Fruit fly (Drosophila melanogaster) whole organism, prepupa: ENCODE data around the gene Alms1b.
A peak's percentile ranks its signal among the peaks of the same experiment; 100 is the strongest.

ENCODE experiments used
- Blimp-1 ChIP-seq: fragments of 200-800 bp; sonication (Bioruptor generic); optimal IDR thresholded peaks from 3 replicates; lab custom pipeline; 2017; ENCODE audit warnings: missing biosample characterization, missing genetic modification characterization, mild to moderate bottlenecking, moderate library complexity, missing genetic modification reagents
- CG10631 ChIP-seq: fragments of 200-800 bp; sonication (Bioruptor generic); optimal IDR thresholded peaks from 2 replicates; lab custom pipeline; 2016; ENCODE audit warnings: missing biosample characterization, missing genetic modification characterization
- CG10669 ChIP-seq: fragments of 200-800 bp; sonication (Bioruptor generic); optimal IDR thresholded peaks from 3 replicates; lab custom pipeline; 2018; ENCODE audit warnings: missing biosample characterization, mild to moderate bottlenecking, missing genetic modification characterization, moderate library complexity
- CG11294 ChIP-seq: fragments of 200-800 bp; sonication (Bioruptor generic); IDR thresholded peaks from 2 replicates; pipeline ENCODE4 v1.3.6; 2022; ENCODE audit warnings: missing biosample characterization, missing genetic modification characterization
- CG11762 ChIP-seq: fragments of 200-800 bp; sonication (Bioruptor generic); optimal IDR thresholded peaks from 3 replicates; lab custom pipeline; 2016; ENCODE audit warnings: missing biosample characterization, missing genetic modification characterization; ENCODE audit not compliant: insufficient read depth
- CG15336 ChIP-seq: fragments of 200-800 bp; sonication (Bioruptor generic); IDR thresholded peaks from 2 replicates; pipeline ENCODE4 v1.3.6; 2022; ENCODE audit warnings: missing biosample characterization, missing genetic modification characterization
- CG1621 ChIP-seq: fragments of 200-800 bp; sonication (Bioruptor generic); optimal IDR thresholded peaks from 3 replicates; lab custom pipeline; 2018; ENCODE audit warnings: missing biosample characterization, mild to moderate bottlenecking, missing genetic modification characterization
- CG16779 ChIP-seq: fragments of 200-800 bp; sonication (Bioruptor generic); optimal IDR thresholded peaks from 3 replicates; lab custom pipeline; 2017; ENCODE audit warnings: missing biosample characterization, mild to moderate bottlenecking, missing genetic modification characterization
- CG32006 ChIP-seq: fragments of 200-800 bp; sonication (Bioruptor generic); optimal IDR thresholded peaks from 3 replicates; lab custom pipeline; 2017; ENCODE audit warnings: missing biosample characterization, mild to moderate bottlenecking, missing genetic modification characterization
- CG34406 ChIP-seq: fragments of 200-800 bp; sonication (Bioruptor generic); optimal IDR thresholded peaks from 3 replicates; lab custom pipeline; 2016; ENCODE audit warnings: missing biosample characterization, missing genetic modification characterization
- CG3919 ChIP-seq: fragments of 200-800 bp; sonication (Bioruptor generic); optimal IDR thresholded peaks from 3 replicates; lab custom pipeline; 2016; ENCODE audit warnings: missing biosample characterization, missing genetic modification characterization
- CG6163 ChIP-seq: fragments of 200-800 bp; sonication (Bioruptor generic); IDR thresholded peaks from 3 replicates; pipeline ENCODE4 v1.3.6; 2022; ENCODE audit warnings: missing biosample characterization, missing genetic modification characterization
- CG7368 ChIP-seq: fragments of 200-800 bp; sonication (Bioruptor generic); optimal IDR thresholded peaks from 3 replicates; lab custom pipeline; 2016; ENCODE audit warnings: missing biosample characterization, missing genetic modification characterization
- CG8119 ChIP-seq: fragments of 200-800 bp; sonication (Bioruptor generic); IDR thresholded peaks from 3 replicates; pipeline ENCODE4 v1.3.6; 2022; ENCODE audit warnings: missing biosample characterization, missing genetic modification characterization
- CG8319 ChIP-seq: fragments of 200-800 bp; sonication (Bioruptor generic); optimal IDR thresholded peaks from 3 replicates; lab custom pipeline; 2016; ENCODE audit warnings: missing biosample characterization, missing genetic modification characterization
- CG8632 ChIP-seq: fragments of 200-800 bp; sonication (Bioruptor generic); optimal IDR thresholded peaks from 3 replicates; lab custom pipeline; 2016; ENCODE audit warnings: missing biosample characterization, missing genetic modification characterization
- Eip75B ChIP-seq: fragments of 200-800 bp; sonication (Bioruptor generic); optimal IDR thresholded peaks from 3 replicates; lab custom pipeline; 2016; ENCODE audit warnings: missing biosample characterization, missing genetic modification characterization
- Eip78C ChIP-seq: fragments of 200-800 bp; sonication (Bioruptor generic); peaks from one replicate; lab custom pipeline; 2016; ENCODE audit warnings: missing biosample characterization, missing genetic modification characterization
- Ets21C ChIP-seq: fragments of 200-800 bp; sonication (Bioruptor generic); optimal IDR thresholded peaks from 3 replicates; lab custom pipeline; 2016; ENCODE audit warnings: missing biosample characterization, missing genetic modification characterization
- Ets96B ChIP-seq: fragments of 200-800 bp; optimal IDR thresholded peaks from 2 replicates; lab custom pipeline; 2019; ENCODE audit warnings: missing biosample characterization, mild to moderate bottlenecking, missing genetic modification characterization, moderate library complexity
- Gug ChIP-seq: fragments of 200-800 bp; sonication (Bioruptor generic); IDR thresholded peaks from 2 replicates; pipeline ENCODE4 v1.3.6; 2022; ENCODE audit warnings: missing biosample characterization, missing genetic modification characterization
- Hr4 ChIP-seq: fragments of 200-800 bp; sonication (Bioruptor generic); optimal IDR thresholded peaks from 3 replicates; lab custom pipeline; 2016; ENCODE audit warnings: missing biosample characterization, missing genetic modification characterization
- Met ChIP-seq: fragments of 200-800 bp; sonication (Bioruptor generic); optimal IDR thresholded peaks from 3 replicates; lab custom pipeline; 2016; ENCODE audit warnings: missing biosample characterization, missing genetic modification characterization
- OdsH ChIP-seq: fragments of 200-800 bp; sonication (Bioruptor generic); optimal IDR thresholded peaks from 3 replicates; lab custom pipeline; 2016; ENCODE audit warnings: missing biosample characterization, missing genetic modification characterization
- Smox ChIP-seq: fragments of 200-800 bp; sonication (Bioruptor generic); optimal IDR thresholded peaks from 3 replicates; lab custom pipeline; 2016; ENCODE audit warnings: missing biosample characterization, missing genetic modification characterization
- Sox102F ChIP-seq: fragments of 200-800 bp; sonication (Bioruptor generic); optimal IDR thresholded peaks from 2 replicates; lab custom pipeline; 2016; ENCODE audit warnings: missing biosample characterization, mild to moderate bottlenecking, missing genetic modification characterization
- Sox14 ChIP-seq: fragments of 200-800 bp; sonication (Bioruptor generic); optimal IDR thresholded peaks from 3 replicates; lab custom pipeline; 2016; ENCODE audit warnings: missing biosample characterization, missing genetic modification characterization
- Sox15 ChIP-seq: fragments of 200-800 bp; sonication (Bioruptor generic); optimal IDR thresholded peaks from 3 replicates; lab custom pipeline; 2016; ENCODE audit warnings: missing biosample characterization, missing genetic modification characterization
- achi ChIP-seq: fragments of 200-800 bp; sonication (Bioruptor generic); optimal IDR thresholded peaks from 3 replicates; lab custom pipeline; 2016; ENCODE audit warnings: missing biosample characterization, missing genetic modification characterization
- cyc ChIP-seq: fragments of 200-800 bp; sonication (Bioruptor generic); optimal IDR thresholded peaks from 3 replicates; lab custom pipeline; 2016; ENCODE audit warnings: missing biosample characterization, missing genetic modification characterization
- dac ChIP-seq: fragments of 200-800 bp; sonication (Bioruptor generic); optimal IDR thresholded peaks from 2 replicates; lab custom pipeline; 2017; ENCODE audit warnings: missing biosample characterization, mild to moderate bottlenecking, missing genetic modification characterization
- dsx ChIP-seq: fragments of 200-800 bp; optimal IDR thresholded peaks from 3 replicates; lab custom pipeline; 2019; ENCODE audit warnings: missing biosample characterization, mild to moderate bottlenecking, missing genetic modification characterization, moderate library complexity; ENCODE audit not compliant: poor library complexity, severe bottlenecking
- eg ChIP-seq: fragments of 200-800 bp; sonication (Bioruptor generic); IDR thresholded peaks from 3 replicates; pipeline ENCODE4 v1.3.6; 2022; ENCODE audit warnings: missing biosample characterization, missing genetic modification characterization
- esn ChIP-seq: fragments of 200-800 bp; sonication (Bioruptor generic); optimal IDR thresholded peaks from 2 replicates; lab custom pipeline; 2016; ENCODE audit warnings: missing biosample characterization, mild to moderate bottlenecking, missing genetic modification characterization, moderate library complexity
- fd59A ChIP-seq: fragments of 200-800 bp; sonication (Bioruptor generic); optimal IDR thresholded peaks from 2 replicates; lab custom pipeline; 2017; ENCODE audit warnings: missing biosample characterization, mild to moderate bottlenecking, missing genetic modification characterization, missing genetic modification reagents
- fkh ChIP-seq: fragments of 200-800 bp; sonication (Bioruptor generic); optimal IDR thresholded peaks from 3 replicates; lab custom pipeline; 2017; ENCODE audit warnings: missing biosample characterization, mild to moderate bottlenecking, missing genetic modification characterization, moderate library complexity
- net ChIP-seq: fragments of 200-800 bp; sonication (Bioruptor generic); optimal IDR thresholded peaks from 3 replicates; lab custom pipeline; 2016; ENCODE audit warnings: missing biosample characterization, missing genetic modification characterization
- salr ChIP-seq, 2 experiments: fragments of 200-800 bp; sonication (Bioruptor generic); optimal IDR thresholded peaks; 3 replicates each; lab custom pipeline; 2016 to 2018; ENCODE audit warnings: missing biosample characterization in 2 of 2, missing genetic modification characterization in 2 of 2, mild to moderate bottlenecking in 1 of 2
- spab ChIP-seq: fragments of 200-800 bp; sonication (Bioruptor generic); optimal IDR thresholded peaks from 2 replicates; lab custom pipeline; 2017; ENCODE audit warnings: missing biosample characterization, mild to moderate bottlenecking, missing genetic modification characterization, missing genetic modification reagents
- ss ChIP-seq, 2 experiments: fragments of 200-800 bp; sonication (Bioruptor generic); optimal IDR thresholded peaks; 2 replicates in 1 of 2; 3 replicates in 1 of 2; lab custom pipeline; 2017 to 2018; ENCODE audit warnings: mild to moderate bottlenecking in 2 of 2, missing biosample characterization in 2 of 2, missing genetic modification characterization in 2 of 2, moderate library complexity in 1 of 2
- svp ChIP-seq: fragments of 200-800 bp; sonication (Bioruptor generic); peaks from one replicate; lab custom pipeline; 2016; ENCODE audit warnings: missing biosample characterization, missing genetic modification characterization
- topi ChIP-seq: fragments of 200-800 bp; sonication (Bioruptor generic); optimal IDR thresholded peaks from 3 replicates; lab custom pipeline; 2016; ENCODE audit warnings: missing biosample characterization, missing genetic modification characterization
- vri ChIP-seq: fragments of 200-800 bp; sonication (Bioruptor generic); optimal IDR thresholded peaks from 3 replicates; lab custom pipeline; 2016; ENCODE audit warnings: missing biosample characterization, mild to moderate bottlenecking, missing genetic modification characterization

The Alms1b gene

DNA sequence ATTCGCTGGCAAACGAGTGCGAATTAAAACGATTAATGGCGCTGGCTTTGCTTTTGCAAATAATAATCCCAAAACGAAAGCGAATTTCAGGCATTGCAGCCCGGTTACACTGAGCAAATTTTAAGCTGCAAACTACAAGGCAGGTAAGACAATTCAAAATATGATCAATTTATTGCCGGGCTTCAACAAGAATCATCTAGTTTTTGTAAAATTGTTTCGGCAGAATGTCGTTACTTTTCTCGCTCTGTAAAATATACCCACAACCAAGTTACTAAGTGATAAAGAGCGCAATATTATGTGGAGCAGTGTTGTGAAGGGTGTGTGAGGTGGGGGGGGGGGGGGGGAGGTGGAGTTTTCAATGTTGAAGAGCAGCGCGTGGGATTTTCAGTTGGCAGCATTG, 15.8 kb downstream of the Alms1b start (continued):
- TF ChIP-seq svp (GFP tag; lab: Kevin White, UChicago) (peak; percentile 52), OdsH (GFP tag; lab: Kevin White, UChicago) (peak; percentile 29), CG1621 (tag; lab: Kevin White, UChicago) (no peak), CG11762 (GFP tag; lab: Kevin White, UChicago) (no peak), CG3919 (peak; percentile 2), eg (GFP tag; lab: Robert Waterston, UW) (peak; percentile 52; the same call in 1 of the 3 replicates), ss (GFP tag; optimal IDR thresholded peaks at IDR 0.05; lab: Kevin White, UChicago) (no peak)

DNA sequence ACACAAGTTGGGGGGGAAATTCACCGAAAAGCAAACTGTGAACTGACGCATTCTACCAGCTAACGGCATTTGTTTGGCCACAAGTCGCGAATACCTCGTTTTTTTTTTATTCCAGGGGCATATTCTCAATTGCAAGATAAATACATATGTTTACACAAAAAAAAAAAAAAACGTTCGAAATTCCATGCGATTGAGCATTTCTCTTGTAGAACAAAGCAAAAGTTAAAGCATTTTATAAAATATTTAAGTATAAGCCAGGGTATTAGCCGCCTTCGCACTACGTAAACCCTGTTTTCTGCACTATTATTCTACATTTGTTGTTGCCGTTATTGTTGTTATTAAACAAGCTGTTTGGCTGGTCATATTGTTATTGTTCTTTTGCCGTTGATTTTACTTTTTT, 16.4 kb downstream of the Alms1b start:
- TF ChIP-seq CG6163 (0 out of 3 replicates have a peak, but pooled peaks have one; percentile 23), CG32006 (peak; percentile 9), CG8119 (GFP tag; lab: Robert Waterston, UW) (0 out of 3 replicates have a peak, but pooled peaks have one; percentile 23), Hr4 (GFP tag; lab: Kevin White, UChicago) (no peak), CG15336 (GFP tag; lab: Robert Waterston, UW) (no peak), svp (GFP tag; lab: Kevin White, UChicago) (peak; percentile 57), eg (GFP tag; lab: Robert Waterston, UW) (peak; percentile 45; the same call in 2 of the 3 replicates), achi (GFP tag; lab: Kevin White, UChicago) (peak; percentile 15), Eip78C (GFP tag; lab: Kevin White, UChicago) (peak; percentile 72), fkh (GFP tag; lab: Kevin White, UChicago) (peak; percentile 51)

DNA sequence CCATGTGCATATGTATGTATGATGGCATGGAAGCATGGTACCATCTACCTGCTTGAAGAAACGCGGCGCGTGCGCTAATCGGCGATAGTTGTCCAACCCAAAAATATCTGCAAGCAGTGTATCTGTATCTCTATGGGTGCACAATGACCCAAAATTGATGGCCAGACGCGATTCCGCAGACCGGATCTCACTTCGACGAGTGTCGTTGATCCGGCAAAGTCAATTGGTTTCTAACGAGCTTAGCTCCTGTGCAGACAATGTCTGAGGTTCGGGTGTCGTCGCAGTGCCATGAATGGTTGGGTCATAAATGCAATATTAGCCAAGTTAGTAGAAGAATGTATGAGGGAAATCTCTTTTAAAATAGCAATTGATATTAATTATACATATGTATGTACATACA, 17.1 kb downstream of the Alms1b start:
- TF ChIP-seq CG34406 (GFP tag; lab: Kevin White, UChicago): no peak

DNA sequence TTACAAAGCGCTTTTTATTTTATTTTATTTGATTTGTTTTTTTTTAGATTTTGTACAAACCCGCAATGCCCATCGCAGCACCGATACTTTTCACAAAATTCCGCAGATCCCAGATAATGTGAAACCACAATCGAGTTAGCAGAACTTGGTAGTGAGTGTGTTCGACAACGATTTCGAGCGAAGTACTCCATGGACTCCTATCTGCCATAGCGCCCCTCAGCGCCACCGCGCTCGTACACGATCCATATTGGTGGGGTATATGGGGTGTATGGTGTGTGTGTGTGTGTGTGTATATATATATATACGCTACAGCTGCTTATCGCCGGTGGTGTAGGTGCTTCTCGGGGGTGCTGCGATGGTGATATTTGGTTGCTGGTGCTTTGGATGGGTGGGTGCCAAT, 18.3 kb downstream of the Alms1b start:
- peak; percentile 26 for TF ChIP-seq Eip78C (GFP tag; lab: Kevin White, UChicago)
- TF ChIP-seq CG11294: no peak
- no peak for TF ChIP-seq spab
- TF ChIP-seq dac: no peak
- peak; percentile 35 for TF ChIP-seq vri (GFP tag; lab: Kevin White, UChicago)
- TF ChIP-seq, all 60 proteins: peak for 2

DNA sequence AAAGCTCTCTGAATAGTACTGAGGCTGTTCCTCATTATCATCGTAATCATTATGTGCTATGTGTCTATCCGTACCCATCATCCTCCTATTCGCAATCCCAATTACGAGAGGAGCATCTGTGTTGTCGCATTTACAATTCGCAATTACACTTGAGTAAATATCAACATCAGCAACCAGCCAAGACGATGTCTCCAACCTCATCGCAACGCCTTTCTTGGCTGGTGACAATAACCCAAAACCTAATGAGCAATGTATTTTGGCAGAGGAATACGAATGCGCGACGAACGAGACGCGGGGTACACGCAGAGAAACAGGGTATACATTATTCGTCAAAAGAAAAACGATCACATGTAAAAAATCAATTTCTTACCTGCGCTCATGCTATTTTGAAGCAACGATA, 20.3 kb downstream of the Alms1b start:
- no peak for TF ChIP-seq Eip75B (GFP tag; lab: Kevin White, UChicago)
- TF ChIP-seq salr (GFP tag; optimal IDR thresholded peaks at IDR 0.05; lab: Kevin White, UChicago): no peak
- TF ChIP-seq esn (GFP tag; lab: Kevin White, UChicago): no peak
- TF ChIP-seq Gug: no peak
- no peak for TF ChIP-seq CG10669 (GFP tag; lab: Kevin White, UChicago)
- no peak for TF ChIP-seq CG3919
- no peak for TF ChIP-seq Sox14 (GFP tag; lab: Kevin White, UChicago)
- no peak for TF ChIP-seq Ets96B (tag; lab: Kevin White, UChicago)
- TF ChIP-seq CG16779 (tag; lab: Kevin White, UChicago): no peak
- TF ChIP-seq CG10631 (GFP tag; lab: Kevin White, UChicago): peak; percentile 16
- TF ChIP-seq vri (GFP tag; lab: Kevin White, UChicago): peak; percentile 72
- TF ChIP-seq CG8319 (GFP tag; lab: Kevin White, UChicago): no peak
- TF ChIP-seq dac: no peak
- no peak for TF ChIP-seq CG6163
- no peak for TF ChIP-seq dsx (GFP tag; lab: Kevin White, UChicago)
- TF ChIP-seq topi (GFP tag; lab: Kevin White, UChicago): no peak
- TF ChIP-seq fd59A (GFP tag; lab: Kevin White, UChicago): no peak
- TF ChIP-seq Sox102F (GFP tag; lab: Kevin White, UChicago): peak; percentile 43
- no peak for TF ChIP-seq achi (GFP tag; lab: Kevin White, UChicago)
- no peak for TF ChIP-seq net
- TF ChIP-seq Smox: peak; percentile 42
- TF ChIP-seq Met (GFP tag; lab: Kevin White, UChicago): peak; percentile 41
- no peak for TF ChIP-seq Hr4 (GFP tag; lab: Kevin White, UChicago)
- TF ChIP-seq CG34406 (GFP tag; lab: Kevin White, UChicago): no peak
- TF ChIP-seq CG8632 (GFP tag; lab: Kevin White, UChicago): no peak
- no peak for TF ChIP-seq Blimp-1 (GFP tag; lab: Kevin White, UChicago)
- TF ChIP-seq CG7368 (GFP tag; lab: Kevin White, UChicago): no peak
- TF ChIP-seq fkh (GFP tag; lab: Kevin White, UChicago): peak; percentile 33
- TF ChIP-seq Sox15: no peak
- TF ChIP-seq cyc (GFP tag; lab: Kevin White, UChicago): no peak
- TF ChIP-seq ss (GFP tag; optimal IDR thresholded peaks at IDR 0.05; lab: Kevin White, UChicago): no peak
- TF ChIP-seq Ets21C (GFP tag; lab: Kevin White, UChicago): no peak
